Comparison of ENCODE assay signal across 5 fruit fly cellular contexts in genomic region chrX:7734131-7734930, dm6.
TF ChIP-seq lines count a peak whose summit lies in the region.

Gene Pdp (minus strand): TSS chrX:7734651.
Gene Rab39 (plus strand): TSS chrX:7734923.

TF ChIP-seq in whole organism, adult, 20 proteins besides CTCF, POLR2A, EP300 and RAD21 (continued from another document):
- TF ChIP-seq Crg-1 (GFP tag; optimal IDR thresholded peaks at IDR 0.05; lab: Kevin White, UChicago) (peak; percentile 82), cic (GFP tag; optimal IDR thresholded peaks at IDR 0.05; lab: Kevin White, UChicago) (no peak)

TF ChIP-seq in whole organism, embryonic, 481 proteins besides CTCF, POLR2A, EP300 and RAD21 (continued from another document and continues in another):
- TF ChIP-seq Hand (GFP tag; optimal IDR thresholded peaks at IDR 0.05; lab: Kevin White, UChicago): peak; percentile 1
- peak; percentile 51 for TF ChIP-seq CG12299 (tag; optimal IDR thresholded peaks at IDR 0.05; lab: Kevin White, UChicago)
- no peak for TF ChIP-seq MTF-1 (GFP tag; optimal IDR thresholded peaks at IDR 0.05; lab: Kevin White, UChicago; ENCODE audit: borderline replicate concordance)
- TF ChIP-seq CG9797 (GFP tag; optimal IDR thresholded peaks at IDR 0.05; lab: Kevin White, UChicago): peak; percentile 48
- peak; percentile 66 for TF ChIP-seq Hr51 (GFP tag; optimal IDR thresholded peaks at IDR 0.05; lab: Kevin White, UChicago)
- peak; percentile 85 for TF ChIP-seq CG10543 (GFP tag; optimal IDR thresholded peaks at IDR 0.05; lab: Kevin White, UChicago)
- TF ChIP-seq vfl (GFP tag; optimal IDR thresholded peaks at IDR 0.05; lab: Kevin White, UChicago): peak; percentile 67
- peak; percentile 75; the same call in 2 of the 3 replicates for TF ChIP-seq CG11093 (GFP tag; IDR thresholded peaks at IDR 0.05; lab: Robert Waterston, UW)
- TF ChIP-seq CG17912 (GFP tag; optimal IDR thresholded peaks at IDR 0.05; lab: Kevin White, UChicago): peak; percentile 39
- TF ChIP-seq MBD-R2 (GFP tag; IDR thresholded peaks at IDR 0.05; lab: Robert Waterston, UW): peak; percentile 68
- TF ChIP-seq br (optimal IDR thresholded peaks at IDR 0.05; lab: Kevin White, UChicago): no peak
- peak; percentile 57 for TF ChIP-seq cwo (GFP tag; optimal IDR thresholded peaks at IDR 0.05; lab: Kevin White, UChicago)
- peak; percentile 66 for TF ChIP-seq fd96Cb (tag; optimal IDR thresholded peaks at IDR 0.05; lab: Kevin White, UChicago)
- TF ChIP-seq trem (tag; optimal IDR thresholded peaks at IDR 0.05; lab: Kevin White, UChicago): peak; percentile 71
- TF ChIP-seq CG18011 (GFP tag; optimal IDR thresholded peaks at IDR 0.05; lab: Kevin White, UChicago): peak; percentile 53
- TF ChIP-seq CG31224 (GFP tag; IDR thresholded peaks at IDR 0.05; lab: Robert Waterston, UW): peak; percentile 69; the same call in 1 of the 2 replicates
- peak; percentile 55 for TF ChIP-seq seq (GFP tag; IDR thresholded peaks at IDR 0.05; lab: Robert Waterston, UW)
- no peak for TF ChIP-seq CG16779 (GFP tag; IDR thresholded peaks at IDR 0.05; lab: Robert Waterston, UW)
- TF ChIP-seq Ets97D (GFP tag; optimal IDR thresholded peaks at IDR 0.05; lab: Kevin White, UChicago): peak; percentile 64
- TF ChIP-seq CG12236 (GFP tag; optimal IDR thresholded peaks at IDR 0.05; lab: Kevin White, UChicago): no peak
- peak; percentile 95 for TF ChIP-seq CG11560 (tag; IDR thresholded peaks at IDR 0.05; lab: Robert Waterston, UW)
- TF ChIP-seq BEAF-32 (GFP tag; optimal IDR thresholded peaks at IDR 0.05; lab: Kevin White, UChicago): peak; percentile 94
- TF ChIP-seq CG4730 (GFP tag; IDR thresholded peaks at IDR 0.05; lab: Robert Waterston, UW): 0 out of 2 replicates have a peak, but pooled peaks have one; percentile 18
- TF ChIP-seq Nf-YB (GFP tag; optimal IDR thresholded peaks at IDR 0.05; lab: Kevin White, UChicago): peak; percentile 49
- peak; percentile 20 for TF ChIP-seq en (GFP tag; optimal IDR thresholded peaks at IDR 0.05; lab: Kevin White, UChicago)
- TF ChIP-seq lmd (GFP tag; IDR thresholded peaks at IDR 0.05; lab: Robert Waterston, UW): peak; percentile 75
- peak; percentile 83 for TF ChIP-seq grau (tag; optimal IDR thresholded peaks at IDR 0.05; lab: Kevin White, UChicago)
- TF ChIP-seq Meics (GFP tag; optimal IDR thresholded peaks at IDR 0.05; lab: Kevin White, UChicago): peak; percentile 74
- peak; percentile 54 for TF ChIP-seq CG1603 (tag; optimal IDR thresholded peaks at IDR 0.05; lab: Kevin White, UChicago)
- TF ChIP-seq CG6175 (GFP tag; IDR thresholded peaks at IDR 0.05; lab: Robert Waterston, UW): 0 out of 3 replicates have a peak, but pooled peaks have one; percentile 57
- peak; percentile 70 for TF ChIP-seq CG10654 (GFP tag; optimal IDR thresholded peaks at IDR 0.05; lab: Kevin White, UChicago)

TF ChIP-seq in whole organism, prepupa, 60 proteins besides CTCF, POLR2A, EP300 and RAD21 (continued from another document and continues in another):
- TF ChIP-seq CG6276 (GFP tag; optimal IDR thresholded peaks at IDR 0.05; lab: Kevin White, UChicago): no peak
- TF ChIP-seq OdsH (GFP tag; optimal IDR thresholded peaks at IDR 0.05; lab: Kevin White, UChicago): peak; percentile 80
- no peak for TF ChIP-seq CG6854 (GFP tag; optimal IDR thresholded peaks at IDR 0.05; lab: Kevin White, UChicago)
- TF ChIP-seq dac (GFP tag; optimal IDR thresholded peaks at IDR 0.05; lab: Kevin White, UChicago): peak; percentile 48
- TF ChIP-seq vri (GFP tag; optimal IDR thresholded peaks at IDR 0.05; lab: Kevin White, UChicago): no peak
- peak; percentile 59 for TF ChIP-seq CG15336 (GFP tag; IDR thresholded peaks at IDR 0.05; lab: Robert Waterston, UW)
- peak; percentile 59 for TF ChIP-seq Eip75B (GFP tag; optimal IDR thresholded peaks at IDR 0.05; lab: Kevin White, UChicago)
- TF ChIP-seq Lpt (GFP tag; optimal IDR thresholded peaks at IDR 0.05; lab: Kevin White, UChicago): peak; percentile 35
- no peak for TF ChIP-seq spab (GFP tag; optimal IDR thresholded peaks at IDR 0.05; lab: Kevin White, UChicago)
- peak; percentile 77 for TF ChIP-seq Hr39 (GFP tag; optimal IDR thresholded peaks at IDR 0.05; lab: Kevin White, UChicago)
- TF ChIP-seq lz (GFP tag; optimal IDR thresholded peaks at IDR 0.05; lab: Kevin White, UChicago): peak; percentile 80
- TF ChIP-seq CG6808 (GFP tag; optimal IDR thresholded peaks at IDR 0.05; lab: Kevin White, UChicago): peak; percentile 19
- peak; percentile 76 for TF ChIP-seq Smox (GFP tag; optimal IDR thresholded peaks at IDR 0.05; lab: Kevin White, UChicago)
- peak; percentile 50 for TF ChIP-seq CG11902 (GFP tag; optimal IDR thresholded peaks at IDR 0.05; lab: Kevin White, UChicago)
- TF ChIP-seq fd85E (GFP tag; optimal IDR thresholded peaks at IDR 0.05; lab: Kevin White, UChicago): no peak
- TF ChIP-seq Met (GFP tag; optimal IDR thresholded peaks at IDR 0.05; lab: Kevin White, UChicago): peak; percentile 71
- TF ChIP-seq CG8632 (GFP tag; optimal IDR thresholded peaks at IDR 0.05; lab: Kevin White, UChicago): peak; percentile 65
- peak; percentile 66 for TF ChIP-seq CG3919 (GFP tag; optimal IDR thresholded peaks at IDR 0.05; lab: Kevin White, UChicago)
- TF ChIP-seq CG6163 (GFP tag; IDR thresholded peaks at IDR 0.05; lab: Robert Waterston, UW): peak; percentile 72
- TF ChIP-seq Ets21C (GFP tag; optimal IDR thresholded peaks at IDR 0.05; lab: Kevin White, UChicago): peak; percentile 61
- TF ChIP-seq salr (GFP tag; optimal IDR thresholded peaks at IDR 0.05; lab: Kevin White, UChicago): peak; percentile 49 to 52
- peak; percentile 24 for TF ChIP-seq Blimp-1 (GFP tag; optimal IDR thresholded peaks at IDR 0.05; lab: Kevin White, UChicago)
- TF ChIP-seq CG34406 (GFP tag; optimal IDR thresholded peaks at IDR 0.05; lab: Kevin White, UChicago): peak; percentile 72
- peak; percentile 80 for TF ChIP-seq esn (GFP tag; optimal IDR thresholded peaks at IDR 0.05; lab: Kevin White, UChicago)
- TF ChIP-seq CG16779 (tag; optimal IDR thresholded peaks at IDR 0.05; lab: Kevin White, UChicago): no peak
- peak; percentile 56 for TF ChIP-seq fkh (GFP tag; optimal IDR thresholded peaks at IDR 0.05; lab: Kevin White, UChicago)
- peak; percentile 71 for TF ChIP-seq CG31627 (GFP tag; optimal IDR thresholded peaks at IDR 0.05; lab: Kevin White, UChicago)
- peak; percentile 62; the same call in 1 of the 2 replicates for TF ChIP-seq CG11294 (GFP tag; IDR thresholded peaks at IDR 0.05; lab: Robert Waterston, UW)
- TF ChIP-seq Sox15 (GFP tag; optimal IDR thresholded peaks at IDR 0.05; lab: Kevin White, UChicago): peak; percentile 59
- no peak for TF ChIP-seq CG9139 (GFP tag; optimal IDR thresholded peaks at IDR 0.05; lab: Kevin White, UChicago)
- TF ChIP-seq Hr38 (GFP tag; optimal IDR thresholded peaks at IDR 0.05; lab: Kevin White, UChicago): no peak
- peak; percentile 79 for TF ChIP-seq eg (GFP tag; IDR thresholded peaks at IDR 0.05; lab: Robert Waterston, UW)
- TF ChIP-seq CG10631 (GFP tag; optimal IDR thresholded peaks at IDR 0.05; lab: Kevin White, UChicago): peak; percentile 80
- TF ChIP-seq CG32006 (GFP tag; optimal IDR thresholded peaks at IDR 0.05; lab: Kevin White, UChicago): peak; percentile 69

TF ChIP-seq in whole organism, pupa, 21 proteins besides CTCF, POLR2A, EP300 and RAD21 (continued from another document):
- peak; percentile 60; the same call in 1 of the 2 replicates for TF ChIP-seq CG10348 (GFP tag; IDR thresholded peaks at IDR 0.05; lab: Robert Waterston, UW)

TF ChIP-seq in whole organism, wandering third instar larva, 38 proteins besides CTCF, POLR2A, EP300 and RAD21 (continued from another document):
- TF ChIP-seq Myc (optimal IDR thresholded peaks at IDR 0.05; lab: Kevin White, UChicago) (peak; percentile 82), OdsH (GFP tag; optimal IDR thresholded peaks at IDR 0.05; lab: Kevin White, UChicago) (peak; percentile 65), pan (optimal IDR thresholded peaks at IDR 0.05; lab: Kevin White, UChicago) (no peak), CG9705 (GFP tag; optimal IDR thresholded peaks at IDR 0.05; lab: Kevin White, UChicago) (peak; percentile 71), psq (GFP tag; optimal IDR thresholded peaks at IDR 0.05; lab: Kevin White, UChicago) (peak; percentile 60), rgr (GFP tag; optimal IDR thresholded peaks at IDR 0.05; lab: Kevin White, UChicago) (peak; percentile 76)
